Fruit fly (Drosophila melanogaster): ENCODE results near the gene mthl2.
A peak's percentile ranks its signal among the peaks of the same experiment; 100 is the strongest.

The mthl2 gene

DNA sequence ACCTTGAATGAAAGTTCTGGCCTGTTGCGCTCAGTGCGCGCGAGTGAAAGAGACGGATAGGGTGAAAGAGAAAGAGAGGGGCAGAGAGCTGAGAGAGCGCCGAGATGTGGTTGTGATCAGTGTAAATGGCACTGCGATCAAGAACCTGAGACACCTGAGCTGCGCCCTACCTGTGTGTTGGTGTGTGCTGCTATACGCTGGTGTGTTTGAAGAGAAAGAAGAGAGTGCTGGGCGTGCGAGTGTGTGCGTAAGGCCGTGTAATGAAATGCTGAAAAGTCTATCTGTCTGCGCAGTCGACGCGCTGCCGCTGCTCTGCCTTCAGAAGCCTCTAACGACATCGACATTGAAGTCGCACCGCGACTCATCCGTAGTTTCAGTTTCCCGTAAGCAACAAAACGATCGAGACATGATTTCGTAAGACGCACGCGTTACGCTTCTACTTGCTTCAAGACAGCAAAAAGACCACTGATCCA lies 26.1 kb downstream of the mthl2 start, which contains the start of gene Blimp-1:
Gene Blimp-1, plus strand, starts transcription at position 376 of the 473 bp plus-strand sequence.
- TF ChIP-seq N (GFP tag; optimal IDR thresholded peaks at IDR 0.05) (no peak), psq (GFP tag; optimal IDR thresholded peaks at IDR 0.05) (peak; percentile 27), CrebA (GFP tag; optimal IDR thresholded peaks at IDR 0.05; ENCODE audit: borderline replicate concordance) (no peak), Vsx2 (GFP tag; optimal IDR thresholded peaks at IDR 0.05; ENCODE audit: partially characterized antibody) (peak; percentile 81), dl (GFP tag; optimal IDR thresholded peaks at IDR 0.05; ENCODE audit: insufficient read depth in 1 of 2, partially characterized antibody in 2 of 2) (peak in 1 of 2 experiments; percentile 75), Myc (optimal IDR thresholded peaks at IDR 0.05) (no peak), OdsH (GFP tag; optimal IDR thresholded peaks at IDR 0.05) (no peak), Hr83 (GFP tag; optimal IDR thresholded peaks at IDR 0.05; ENCODE audit: poor library complexity, severe bottlenecking) (peak; percentile 3), Abd-B (GFP tag; optimal IDR thresholded peaks at IDR 0.05) (no peak), fru (GFP tag; optimal IDR thresholded peaks at IDR 0.05) (no peak), CG32264 (GFP tag; optimal IDR thresholded peaks at IDR 0.05) (no peak), Dfd (GFP tag; optimal IDR thresholded peaks at IDR 0.05) (no peak), pan (optimal IDR thresholded peaks at IDR 0.05) (no peak), HLH106 (tag; optimal IDR thresholded peaks at IDR 0.05) (no peak), Dif (GFP tag; optimal IDR thresholded peaks at IDR 0.05; ENCODE audit: partially characterized antibody) (peak; percentile 91)

DNA sequence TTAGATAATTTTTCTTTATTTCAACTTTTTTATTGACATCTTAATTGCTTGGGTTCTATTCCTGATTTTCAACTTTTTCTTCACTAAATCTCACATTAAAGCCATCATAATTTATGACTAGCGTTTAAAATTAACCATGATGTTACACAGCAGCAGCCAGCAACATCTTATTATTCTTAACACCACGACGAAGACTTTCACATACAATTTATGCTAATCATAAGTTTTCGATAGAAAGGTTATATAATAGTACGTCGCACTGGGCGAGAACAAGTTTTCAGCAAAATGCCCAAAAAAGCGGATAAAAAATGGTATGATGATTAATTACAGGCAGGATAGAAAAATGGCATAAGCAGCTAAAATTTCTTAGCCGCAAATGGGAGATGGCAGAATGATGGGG lies 27.3 kb downstream of the mthl2 start:
- TF ChIP-seq sage (GFP tag; optimal IDR thresholded peaks at IDR 0.05), result no peak
- no peak for TF ChIP-seq dmrt93B (GFP tag; optimal IDR thresholded peaks at IDR 0.05)

DNA sequence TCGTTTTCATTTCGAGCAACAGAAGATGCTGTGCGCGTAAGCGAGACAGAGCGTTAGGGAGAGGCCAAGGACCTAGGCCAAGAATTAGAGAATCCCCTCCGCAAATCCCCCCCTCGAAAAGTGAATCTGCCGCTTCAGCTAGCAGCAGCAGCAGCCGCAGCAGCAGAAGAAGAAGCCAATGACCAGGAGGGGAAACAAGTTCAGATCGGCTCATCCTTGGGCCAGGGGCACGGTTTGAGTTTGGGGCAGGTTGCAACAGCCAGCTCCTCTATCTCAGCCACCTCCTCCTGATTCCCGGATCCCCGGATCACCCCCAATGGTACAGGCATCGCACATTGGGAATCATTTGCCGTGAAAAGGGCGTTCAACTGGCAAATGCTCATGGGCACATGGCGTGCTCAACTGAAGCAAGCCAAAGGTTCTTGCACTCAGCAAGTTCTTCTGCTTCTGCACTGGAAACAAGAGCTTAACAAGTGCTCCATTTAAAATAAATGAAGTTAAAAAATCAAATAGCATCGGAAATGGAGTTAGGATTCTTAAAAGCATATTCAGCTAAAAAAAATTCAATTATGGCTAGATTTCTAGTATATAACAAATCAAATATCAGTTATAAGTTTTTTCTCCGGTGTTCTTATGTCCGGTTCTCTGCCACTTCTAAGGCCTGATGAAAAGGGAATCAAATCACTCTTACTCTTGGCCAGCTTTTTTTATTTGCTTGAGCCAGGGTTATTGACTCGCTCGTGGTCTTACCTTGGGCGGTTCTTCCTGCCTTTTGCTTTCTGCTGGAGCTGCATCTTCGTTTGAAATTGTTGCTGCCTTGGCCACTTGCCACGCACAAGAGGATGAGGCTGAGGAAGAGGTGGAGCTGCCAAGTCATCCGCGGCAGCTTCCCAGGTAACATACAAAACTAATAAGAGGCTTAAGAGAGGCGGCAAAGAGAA lies 28.9 kb downstream of the mthl2 start:
- TF ChIP-seq Jra (GFP tag; optimal IDR thresholded peaks at IDR 0.05), result peak; percentile 71
- TF ChIP-seq woc (GFP tag; optimal IDR thresholded peaks at IDR 0.05), result peak; percentile 84
- TF ChIP-seq Hnf4 (GFP tag; optimal IDR thresholded peaks at IDR 0.05), result peak; percentile 77
- TF ChIP-seq fru (GFP tag; optimal IDR thresholded peaks at IDR 0.05), result peak; percentile 91
- TF ChIP-seq brk (GFP tag; optimal IDR thresholded peaks at IDR 0.05), result peak; percentile 17
- no peak for TF ChIP-seq Dfd (GFP tag; optimal IDR thresholded peaks at IDR 0.05)
- TF ChIP-seq usp (GFP tag; optimal IDR thresholded peaks at IDR 0.05), result no peak
- peak; percentile 87 for TF ChIP-seq br (GFP tag; optimal IDR thresholded peaks at IDR 0.05)
- TF ChIP-seq Sp1 (GFP tag; optimal IDR thresholded peaks at IDR 0.05), result peak; percentile 77
- peak; percentile 75 for TF ChIP-seq h (GFP tag; optimal IDR thresholded peaks at IDR 0.05)
- TF ChIP-seq HLH106 (tag; optimal IDR thresholded peaks at IDR 0.05), result peak; percentile 91
- TF ChIP-seq CrebA (GFP tag; optimal IDR thresholded peaks at IDR 0.05; ENCODE audit: borderline replicate concordance), result peak; percentile 41
- TF ChIP-seq dl (GFP tag; optimal IDR thresholded peaks at IDR 0.05; ENCODE audit: insufficient read depth in 1 of 2, partially characterized antibody in 2 of 2), result no peak
- peak in 1 of 2 experiments; percentile 91 for TF ChIP-seq foxo (GFP tag; optimal IDR thresholded peaks at IDR 0.05)
- no peak for TF ChIP-seq Rel (GFP tag; optimal IDR thresholded peaks at IDR 0.05)
- peak; percentile 41 for TF ChIP-seq Rel (tag; optimal IDR thresholded peaks at IDR 0.05)
- TF ChIP-seq Hr78 (GFP tag; optimal IDR thresholded peaks at IDR 0.05), result no peak
- peak; percentile 63 for TF ChIP-seq tai (GFP tag; optimal IDR thresholded peaks at IDR 0.05)
- TF ChIP-seq ey (GFP tag; optimal IDR thresholded peaks at IDR 0.05), result peak; percentile 77
- peak; percentile 72 for TF ChIP-seq OdsH (GFP tag; optimal IDR thresholded peaks at IDR 0.05)
- TF ChIP-seq Hr83 (GFP tag; optimal IDR thresholded peaks at IDR 0.05; ENCODE audit: poor library complexity, severe bottlenecking), result peak; percentile 38
- TF ChIP-seq CG9705 (GFP tag; optimal IDR thresholded peaks at IDR 0.05), result peak; percentile 58
- peak; percentile 87 for TF ChIP-seq sage (GFP tag; optimal IDR thresholded peaks at IDR 0.05)
- no peak for TF ChIP-seq N (GFP tag; optimal IDR thresholded peaks at IDR 0.05)
- TF ChIP-seq dmrt93B (GFP tag; optimal IDR thresholded peaks at IDR 0.05), result peak; percentile 68
- TF ChIP-seq rgr (GFP tag; optimal IDR thresholded peaks at IDR 0.05), result peak; percentile 72
